Fruit fly (Drosophila melanogaster) whole organism, embryonic: ENCODE measurements around the gene CG14684.

Experiments
- CG10267 ChIP-seq: fragments of 200-800 bp; sonication (Bioruptor generic); optimal IDR thresholded peaks from 2 replicates; lab custom pipeline; 2018; ENCODE audit warnings: missing biosample characterization, mild to moderate bottlenecking, missing genetic modification characterization, moderate library complexity
- CG10565 ChIP-seq: fragments of 200-800 bp; sonication (Bioruptor generic); optimal IDR thresholded peaks from 3 replicates; lab custom pipeline; 2016; ENCODE audit warnings: missing biosample characterization, mild to moderate bottlenecking, missing genetic modification characterization
- CG10654 ChIP-seq: fragments of 200-800 bp; sonication (Bioruptor generic); optimal IDR thresholded peaks from 2 replicates; lab custom pipeline; 2016; ENCODE audit warnings: missing biosample characterization, missing genetic modification characterization
- CG12071 ChIP-seq: fragments of 200-800 bp; sonication (Bioruptor generic); optimal IDR thresholded peaks from 3 replicates; lab custom pipeline; 2018; ENCODE audit warnings: missing biosample characterization, mild to moderate bottlenecking, missing genetic modification characterization
- CG12299 ChIP-seq: fragments of 200-800 bp; sonication (Bioruptor generic); optimal IDR thresholded peaks from 2 replicates; lab custom pipeline; 2018; ENCODE audit warnings: missing biosample characterization, mild to moderate bottlenecking, missing genetic modification characterization
- CG12391 ChIP-seq: fragments of 200-800 bp; sonication (Bioruptor generic); optimal IDR thresholded peaks from 3 replicates; lab custom pipeline; 2018; ENCODE audit warnings: missing biosample characterization, mild to moderate bottlenecking, missing genetic modification characterization, moderate library complexity
- CG15696 ChIP-seq: fragments of 200-800 bp; sonication (Bioruptor generic); optimal IDR thresholded peaks from 2 replicates; lab custom pipeline; 2019; ENCODE audit warnings: missing biosample characterization, mild to moderate bottlenecking, missing genetic modification characterization, moderate library complexity
- CG17568 ChIP-seq: fragments of 200-800 bp; sonication (Bioruptor generic); optimal IDR thresholded peaks from 2 replicates; lab custom pipeline; 2018; ENCODE audit warnings: missing biosample characterization, mild to moderate bottlenecking, missing genetic modification characterization, moderate library complexity
- CG2712 ChIP-seq: fragments of 200-800 bp; optimal IDR thresholded peaks from 3 replicates; lab custom pipeline; 2019; ENCODE audit warnings: missing biosample characterization, mild to moderate bottlenecking, missing genetic modification characterization, moderate library complexity
- CG3065 ChIP-seq: fragments of 200-800 bp; sonication (Bioruptor generic); optimal IDR thresholded peaks from 2 replicates; lab custom pipeline; 2016; ENCODE audit warnings: missing biosample characterization, missing genetic modification characterization
- CG31388 ChIP-seq: fragments of 200-800 bp; sonication (Bioruptor generic); optimal IDR thresholded peaks from 2 replicates; lab custom pipeline; 2016; ENCODE audit warnings: missing biosample characterization, missing genetic modification characterization
- CG34376 ChIP-seq: fragments of 200-800 bp; sonication (Bioruptor generic); optimal IDR thresholded peaks from 2 replicates; lab custom pipeline; 2018; ENCODE audit warnings: missing biosample characterization, mild to moderate bottlenecking, missing genetic modification characterization
- CG3838 ChIP-seq: fragments of 200-800 bp; sonication (Bioruptor generic); optimal IDR thresholded peaks from 3 replicates; lab custom pipeline; 2016; ENCODE audit warnings: missing biosample characterization, missing genetic modification characterization
- CG6683 ChIP-seq: fragments of 200-800 bp; sonication (Bioruptor generic); optimal IDR thresholded peaks from 2 replicates; lab custom pipeline; 2017; ENCODE audit warnings: missing biosample characterization, mild to moderate bottlenecking, missing genetic modification characterization, missing genetic modification reagents
- CG6765 ChIP-seq: fragments of 200-800 bp; sonication (Bioruptor generic); optimal IDR thresholded peaks from 3 replicates; lab custom pipeline; 2017; ENCODE audit warnings: missing biosample characterization, mild to moderate bottlenecking, missing genetic modification characterization
- CG6813 ChIP-seq: fragments of 200-800 bp; sonication (Bioruptor generic); optimal IDR thresholded peaks from 2 replicates; lab custom pipeline; 2017; ENCODE audit warnings: missing biosample characterization, missing genetic modification characterization, mild to moderate bottlenecking, moderate library complexity, missing genetic modification reagents
- CG8388 ChIP-seq: fragments of 200-800 bp; sonication (Bioruptor generic); optimal IDR thresholded peaks from 2 replicates; lab custom pipeline; 2019; ENCODE audit warnings: missing biosample characterization, mild to moderate bottlenecking, missing genetic modification characterization, moderate library complexity
- CG9727 ChIP-seq: fragments of 200-800 bp; sonication (Bioruptor generic); optimal IDR thresholded peaks from 3 replicates; lab custom pipeline; 2017; ENCODE audit warnings: missing biosample characterization, mild to moderate bottlenecking, missing genetic modification characterization
- CG9817 ChIP-seq: fragments of 200-800 bp; sonication (Bioruptor generic); optimal IDR thresholded peaks from 2 replicates; lab custom pipeline; 2018; ENCODE audit warnings: missing biosample characterization, mild to moderate bottlenecking, missing genetic modification characterization, moderate library complexity
- CoRest ChIP-seq: fragments of 200-800 bp; sonication (Bioruptor generic); optimal IDR thresholded peaks from 3 replicates; lab custom pipeline; 2018; ENCODE audit warnings: missing biosample characterization, mild to moderate bottlenecking, missing genetic modification characterization, moderate library complexity
- CrebB ChIP-seq: fragments of 200-800 bp; sonication (Bioruptor generic); optimal IDR thresholded peaks from 3 replicates; lab custom pipeline; 2018; ENCODE audit warnings: missing biosample characterization, mild to moderate bottlenecking, missing genetic modification characterization
- D19B ChIP-seq: fragments of 200-800 bp; sonication (Bioruptor generic); optimal IDR thresholded peaks from 2 replicates; lab custom pipeline; 2017; ENCODE audit warnings: missing biosample characterization, mild to moderate bottlenecking, missing genetic modification characterization
- Dfd ChIP-seq, 2 experiments: fragments of >200 bp; optimal IDR thresholded peaks; 2 replicates each; lab custom pipeline; 2017; ENCODE audit warnings: missing biosample characterization in 2 of 2, missing genetic modification characterization in 2 of 2
- E2f2 ChIP-seq: fragments of 200-800 bp; sonication (Bioruptor generic); IDR thresholded peaks from 2 replicates; pipeline ENCODE4 v1.3.6; 2022; ENCODE audit warnings: missing biosample characterization, missing genetic modification characterization
- ERR ChIP-seq: fragments of 200-800 bp; sonication (Bioruptor generic); optimal IDR thresholded peaks from 2 replicates; lab custom pipeline; 2016; ENCODE audit warnings: missing biosample characterization, missing genetic modification characterization
- Ets65A ChIP-seq: fragments of 200-800 bp; sonication (Bioruptor generic); peaks from one replicate; lab custom pipeline; 2016; ENCODE audit warnings: missing biosample characterization, missing genetic modification characterization
- HmgD ChIP-seq: fragments of 200-800 bp; sonication (Bioruptor generic); optimal IDR thresholded peaks from 3 replicates; lab custom pipeline; 2016; ENCODE audit warnings: missing biosample characterization, missing genetic modification characterization
- Jarid2 ChIP-seq: fragments of 200-800 bp; sonication (Bioruptor generic); optimal IDR thresholded peaks from 3 replicates; lab custom pipeline; 2017; ENCODE audit warnings: mild to moderate bottlenecking, missing biosample characterization, missing genetic modification reagents, missing genetic modification characterization
- Oli ChIP-seq: fragments of 200-800 bp; sonication (Bioruptor generic); optimal IDR thresholded peaks from 2 replicates; lab custom pipeline; 2018; ENCODE audit warnings: missing biosample characterization, mild to moderate bottlenecking, missing genetic modification characterization, moderate library complexity
- Rfx ChIP-seq: fragments of 200-800 bp; sonication (Bioruptor generic); IDR thresholded peaks from 2 replicates; pipeline ENCODE4 v1.3.6; 2022; ENCODE audit warnings: missing biosample characterization, missing genetic modification characterization
- Side ChIP-seq: fragments of 200-800 bp; sonication (Bioruptor generic); optimal IDR thresholded peaks from 2 replicates; lab custom pipeline; 2016; ENCODE audit warnings: missing biosample characterization, missing genetic modification characterization
- Stat92E ChIP-seq, 3 experiments: fragments of >200 bp in 2 of 3; fragments of 200-800 bp in 1 of 3; sonication (Bioruptor generic) in 1 of 3; optimal IDR thresholded peaks; 2 replicates each; lab custom pipeline; 2017 to 2019; ENCODE audit warnings: missing biosample characterization in 3 of 3, missing genetic modification characterization in 3 of 3, mild to moderate bottlenecking in 1 of 3, moderate library complexity in 1 of 3
- Vsx1 ChIP-seq: fragments of 200-800 bp; sonication (Bioruptor generic); optimal IDR thresholded peaks from 2 replicates; lab custom pipeline; 2017; ENCODE audit warnings: missing biosample characterization, mild to moderate bottlenecking, missing genetic modification characterization, missing genetic modification reagents
- amos ChIP-seq: fragments of 200-800 bp; sonication (Bioruptor generic); IDR thresholded peaks from 2 replicates; pipeline ENCODE4 v1.3.6; 2022; ENCODE audit warnings: missing biosample characterization, missing genetic modification characterization; ENCODE audit not compliant: partially characterized antibody
- ara ChIP-seq: fragments of 200-800 bp; sonication (Bioruptor generic); IDR thresholded peaks from 2 replicates; pipeline ENCODE4 v1.3.6; 2022; ENCODE audit warnings: missing biosample characterization, missing genetic modification characterization
- crol ChIP-seq: fragments of 200-800 bp; sonication (Bioruptor generic); IDR thresholded peaks from 2 replicates; pipeline ENCODE4 v1.3.6; 2022; ENCODE audit warnings: missing biosample characterization, missing genetic modification characterization
- dmrt11E ChIP-seq: fragments of 200-800 bp; sonication (Bioruptor generic); optimal IDR thresholded peaks from 3 replicates; lab custom pipeline; 2018; ENCODE audit warnings: missing biosample characterization, mild to moderate bottlenecking, missing genetic modification characterization, moderate library complexity
- emc ChIP-seq: fragments of 200-800 bp; sonication (Bioruptor generic); optimal IDR thresholded peaks from 2 replicates; lab custom pipeline; 2016; ENCODE audit warnings: missing biosample characterization, missing genetic modification characterization
- esg ChIP-seq: fragments of 200-800 bp; sonication (Bioruptor generic); conservative IDR thresholded peaks from 2 replicates; pipeline ENCODE4 v1.3.6; 2022; ENCODE audit warnings: missing biosample characterization, missing genetic modification characterization
- fd64A ChIP-seq: fragments of 200-800 bp; sonication (Bioruptor generic); optimal IDR thresholded peaks from 3 replicates; lab custom pipeline; 2018; ENCODE audit warnings: missing biosample characterization, mild to moderate bottlenecking, missing genetic modification characterization
- gcm2 ChIP-seq: fragments of 200-800 bp; sonication (Bioruptor generic); optimal IDR thresholded peaks from 2 replicates; lab custom pipeline; 2016; ENCODE audit warnings: missing biosample characterization, missing genetic modification characterization
- gem ChIP-seq: fragments of 200-800 bp; sonication (Bioruptor generic); optimal IDR thresholded peaks from 2 replicates; lab custom pipeline; 2019; ENCODE audit warnings: missing biosample characterization, mild to moderate bottlenecking, missing genetic modification characterization, moderate library complexity
- gro ChIP-seq: fragments of 200-800 bp; sonication (Bioruptor generic); optimal IDR thresholded peaks from 2 replicates; lab custom pipeline; 2016; ENCODE audit warnings: missing biosample characterization, missing genetic modification characterization
- jing ChIP-seq: fragments of 200-800 bp; sonication (Bioruptor generic); optimal IDR thresholded peaks from 2 replicates; lab custom pipeline; 2018; ENCODE audit warnings: missing biosample characterization, mild to moderate bottlenecking, missing genetic modification characterization
- jumu ChIP-seq: fragments of 200-800 bp; sonication (Bioruptor generic); optimal IDR thresholded peaks from 3 replicates; lab custom pipeline; 2016; ENCODE audit warnings: missing biosample characterization, missing genetic modification characterization
- kni ChIP-seq: fragments of 200-800 bp; sonication (Bioruptor generic); optimal IDR thresholded peaks from 3 replicates; lab custom pipeline; 2017; ENCODE audit warnings: mild to moderate bottlenecking, missing biosample characterization, missing genetic modification reagents, missing genetic modification characterization
- lola ChIP-seq, 3 experiments: fragments of >200 bp in 2 of 3; fragments of 200-800 bp in 1 of 3; sonication (Bioruptor generic) in 1 of 3; optimal IDR thresholded peaks; 2 replicates each; lab custom pipeline; 2017 to 2019; ENCODE audit warnings: missing biosample characterization in 3 of 3, missing genetic modification characterization in 3 of 3, mild to moderate bottlenecking in 1 of 3, moderate library complexity in 1 of 3
- p53 ChIP-seq: fragments of 200-800 bp; sonication (Bioruptor generic); optimal IDR thresholded peaks from 2 replicates; lab custom pipeline; 2016; ENCODE audit warnings: missing biosample characterization, missing genetic modification characterization
- ro ChIP-seq: fragments of 200-800 bp; sonication (Bioruptor generic); IDR thresholded peaks from 2 replicates; pipeline ENCODE4 v1.3.6; 2022; ENCODE audit warnings: missing biosample characterization, missing genetic modification characterization
- stc ChIP-seq: fragments of 200-800 bp; sonication (Bioruptor generic); IDR thresholded peaks from 2 replicates; pipeline ENCODE4 v1.3.6; 2022; ENCODE audit warnings: missing biosample characterization, missing genetic modification characterization
- wek ChIP-seq: fragments of 200-800 bp; sonication (Bioruptor generic); optimal IDR thresholded peaks from 3 replicates; lab custom pipeline; 2018; ENCODE audit warnings: missing biosample characterization, mild to moderate bottlenecking, missing genetic modification characterization, moderate library complexity

Gene CG14684

DNA sequence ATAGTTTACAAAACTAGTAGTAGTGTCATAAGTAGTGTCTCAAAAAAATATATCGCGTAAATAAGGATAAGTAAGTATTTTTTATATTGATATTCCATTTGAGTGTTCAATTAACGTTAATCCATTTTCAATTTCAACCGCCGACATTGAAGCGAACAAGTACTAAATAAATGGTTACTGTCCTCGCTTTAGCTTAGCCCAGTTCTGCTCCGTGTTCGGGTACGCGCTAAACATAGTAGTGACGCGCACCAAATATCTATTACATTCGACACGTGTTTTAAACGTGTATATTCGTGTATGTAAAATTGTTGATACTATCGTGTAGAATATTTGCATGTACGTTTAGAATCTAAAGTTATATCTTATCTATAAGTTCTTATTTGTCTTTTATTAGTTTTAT lies 31.7 kb upstream of the CG14684 start (continued):
- TF ChIP-seq CG12071 (GFP tag; lab: Kevin White, UChicago) (no peak), CG9727 (GFP tag; lab: Kevin White, UChicago) (peak; percentile 35), CG6683 (peak; percentile 67), D19B (GFP tag; lab: Kevin White, UChicago) (no peak), gro (GFP tag; lab: Kevin White, UChicago) (peak; percentile 83), CG3065 (no peak), kni (GFP tag; lab: Kevin White, UChicago) (no peak), CG10654 (GFP tag; lab: Kevin White, UChicago) (no peak), CG10565 (GFP tag; lab: Kevin White, UChicago) (no peak), CG8388 (GFP tag; lab: Kevin White, UChicago) (no peak), emc (no peak), jing (GFP tag; lab: Kevin White, UChicago) (no peak), ERR (peak; percentile 27), CG6813 (GFP tag; lab: Kevin White, UChicago) (no peak), Vsx1 (GFP tag; lab: Kevin White, UChicago) (no peak), p53 (GFP tag; lab: Kevin White, UChicago) (peak; percentile 58), ro (GFP tag; lab: Robert Waterston, UW) (no peak), Stat92E (GFP tag; optimal IDR thresholded peaks at IDR 0.05; lab: Kevin White, UChicago) (peak in 1 of 3 experiments; percentile 41), Side (GFP tag; lab: Kevin White, UChicago) (peak; percentile 50), Oli (no peak), CG2712 (tag; lab: Kevin White, UChicago) (peak; percentile 65), Rfx (GFP tag; lab: Robert Waterston, UW) (peak; percentile 48), gem (peak; percentile 28), dmrt11E (tag; lab: Kevin White, UChicago) (no peak), CG12299 (tag; lab: Kevin White, UChicago) (no peak), HmgD (GFP tag; lab: Kevin White, UChicago) (peak; percentile 75), CG6765 (peak; percentile 51), CG17568 (GFP tag; lab: Kevin White, UChicago) (no peak), CG34376 (peak; percentile 33), CG12391 (tag; lab: Kevin White, UChicago) (peak; percentile 30), amos (peak; percentile 93), CG15696 (tag; lab: Kevin White, UChicago) (no peak), Jarid2 (GFP tag; lab: Kevin White, UChicago) (peak; percentile 30), CrebB (tag; lab: Kevin White, UChicago) (no peak), CoRest (tag; lab: Kevin White, UChicago) (peak; percentile 54), CG31388 (GFP tag; lab: Kevin White, UChicago) (no peak), esg (GFP tag; lab: Robert Waterston, UW) (no peak), crol (GFP tag; lab: Robert Waterston, UW) (no peak), Dfd (GFP tag; optimal IDR thresholded peaks at IDR 0.05; lab: Kevin White, UChicago) (no peak), fd64A (GFP tag; lab: Kevin White, UChicago) (no peak), E2f2 (GFP tag; lab: Robert Waterston, UW) (peak; percentile 80), ara (GFP tag; lab: Robert Waterston, UW) (no peak), CG9817 (tag; lab: Kevin White, UChicago) (peak; percentile 22), wek (GFP tag; lab: Kevin White, UChicago) (no peak), Ets65A (peak; percentile 94), CG10267 (tag; lab: Kevin White, UChicago) (peak; percentile 72), jumu (GFP tag; lab: Kevin White, UChicago) (no peak), lola (GFP tag; optimal IDR thresholded peaks at IDR 0.05; lab: Kevin White, UChicago) (peak in 1 of 3 experiments; percentile 13), stc (GFP tag; lab: Robert Waterston, UW) (no peak), CG3838 (no peak), gcm2 (GFP tag; lab: Kevin White, UChicago) (no peak)
